Worm (Caenorhabditis elegans) whole organism, L4/young adult: ENCODE results near the gene sad-1.

Experiments used
- W03F9.2 ChIP-seq: fragments of 150-350 bp; optimal IDR thresholded peaks from 2 replicates; lab custom pipeline; 2014; ENCODE audit warnings: missing biosample characterization, missing genetic modification characterization
- dao-5 ChIP-seq: sonication (generic microtip); optimal IDR thresholded peaks from 2 replicates; lab custom pipeline; 2016; ENCODE audit warnings: missing genotype, missing genetic modification characterization, moderate library complexity, missing compliant biosample characterization
- him-1 ChIP-seq: sonication (generic microtip); optimal IDR thresholded peaks from 2 replicates; lab custom pipeline; 2016; ENCODE audit warnings: missing genotype, missing genetic modification reagents, missing genetic modification characterization, missing compliant biosample characterization

- TF ChIP-seq him-1 (no peak), W03F9.2 (tag; lab: Kevin White, UChicago) (no peak), dao-5 (no peak)
Observed at ce11 chrX:13443283-13443682, 57.2 kb downstream of the sad-1 start.
